Fruit fly (Drosophila melanogaster): Measurements from ENCODE around the gene sr.

dm6 chr3R:18153698-18154097 lies 63.1 kb downstream of the sr start:
- TF ChIP-seq CG11762 (GFP tag; optimal IDR thresholded peaks at IDR 0.05; ENCODE audit: insufficient read depth) (no peak), Ets96B (tag; optimal IDR thresholded peaks at IDR 0.05) (no peak), Eip75B (GFP tag; optimal IDR thresholded peaks at IDR 0.05) (no peak), CG8632 (GFP tag; optimal IDR thresholded peaks at IDR 0.05) (no peak), Lpt (GFP tag; optimal IDR thresholded peaks at IDR 0.05) (no peak), CG6163 (GFP tag; IDR thresholded peaks at IDR 0.05) (0 out of 3 replicates have a peak, but pooled peaks have one; percentile 30), CG3032 (tag; optimal IDR thresholded peaks at IDR 0.05) (no peak), CG10631 (GFP tag; optimal IDR thresholded peaks at IDR 0.05) (no peak), lz (GFP tag; optimal IDR thresholded peaks at IDR 0.05) (no peak), CG16779 (tag; optimal IDR thresholded peaks at IDR 0.05) (no peak), spab (GFP tag; optimal IDR thresholded peaks at IDR 0.05) (no peak), CG7368 (GFP tag; optimal IDR thresholded peaks at IDR 0.05) (no peak)

All from whole organism, prepupa.